Worm (Caenorhabditis elegans) whole organism, early embryonic: Measurements from ENCODE around the gene unc-130.

ENCODE experiments used
- B0310.2 ChIP-seq: sonication (generic microtip); optimal IDR thresholded peaks from 2 replicates; lab custom pipeline; 2016; ENCODE audit warnings: mild to moderate bottlenecking, missing genetic modification characterization, missing compliant biosample characterization
- F13C5.2 ChIP-seq: sonication (generic microtip); optimal IDR thresholded peaks from 2 replicates; lab custom pipeline; 2017; ENCODE audit warnings: mild to moderate bottlenecking, missing genetic modification characterization, inconsistent platforms, missing compliant biosample characterization
- aly-1 ChIP-seq: sonication (generic microtip); optimal IDR thresholded peaks from 2 replicates; lab custom pipeline; 2016; ENCODE audit warnings: missing genetic modification characterization, missing compliant biosample characterization
- ama-1 ChIP-seq: fragments of 150-350 bp; optimal IDR thresholded peaks from 2 replicates; lab custom pipeline; 2014
- ceh-13 ChIP-seq: fragments of 200-800 bp; sonication (Bioruptor generic); optimal IDR thresholded peaks from 2 replicates; lab custom pipeline; 2018; ENCODE audit warnings: mild to moderate bottlenecking, missing genetic modification characterization, missing compliant biosample characterization
- ceh-36 ChIP-seq: sonication (generic microtip); optimal IDR thresholded peaks from 2 replicates; lab custom pipeline; 2016; ENCODE audit warnings: missing genetic modification characterization, inconsistent platforms, missing compliant biosample characterization
- ets-7 ChIP-seq: sonication (generic microtip); optimal IDR thresholded peaks from 2 replicates; lab custom pipeline; 2016; ENCODE audit warnings: missing genotype, missing genetic modification characterization, missing compliant biosample characterization
- flt-1 ChIP-seq: fragments of 200-800 bp; sonication (Bioruptor generic); IDR thresholded peaks from 2 replicates; pipeline ENCODE4 v1.3.6; 2022; ENCODE audit warnings: missing genetic modification characterization, missing compliant biosample characterization
- hmbx-1 ChIP-seq: sonication (generic microtip); optimal IDR thresholded peaks from 2 replicates; lab custom pipeline; 2016; ENCODE audit warnings: mild to moderate bottlenecking, missing genetic modification characterization, missing compliant biosample characterization
- hmg-4 ChIP-seq: fragments of 200-800 bp; sonication (Bioruptor generic); optimal IDR thresholded peaks from 2 replicates; lab custom pipeline; 2018; ENCODE audit warnings: mild to moderate bottlenecking, missing genetic modification characterization, missing compliant biosample characterization
- hnd-1 ChIP-seq: sonication (generic microtip); optimal IDR thresholded peaks from 2 replicates; lab custom pipeline; 2016; ENCODE audit warnings: missing genetic modification characterization, missing compliant biosample characterization
- pes-1 ChIP-seq: fragments of 200-800 bp; sonication (Bioruptor generic); IDR thresholded peaks from 2 replicates; pipeline ENCODE4 v1.3.6; 2022; ENCODE audit warnings: missing genetic modification reagents, missing genetic modification characterization, missing compliant biosample characterization
- scrt-1 ChIP-seq: fragments of 200-800 bp; sonication (Bioruptor generic); IDR thresholded peaks from 2 replicates; pipeline ENCODE4 v1.3.6; 2022; ENCODE audit warnings: missing genetic modification characterization, missing compliant biosample characterization
- sea-1 ChIP-seq: fragments of 200-800 bp; sonication (Bioruptor generic); conservative IDR thresholded peaks from 2 replicates; pipeline ENCODE4 v1.3.6; 2022; ENCODE audit warnings: missing genetic modification characterization, missing compliant biosample characterization
- tbx-11 ChIP-seq: fragments of 200-800 bp; sonication (Bioruptor generic); IDR thresholded peaks from 2 replicates; pipeline ENCODE4 v1.3.6; 2022; ENCODE audit warnings: missing genetic modification characterization, missing compliant biosample characterization
- tbx-37 ChIP-seq: fragments of 200-800 bp; sonication (Bioruptor generic); conservative IDR thresholded peaks from 2 replicates; pipeline ENCODE4 v1.3.6; 2022; ENCODE audit warnings: missing genetic modification reagents, missing genetic modification characterization, missing compliant biosample characterization
- tra-4 ChIP-seq: sonication (generic microtip); optimal IDR thresholded peaks from 2 replicates; lab custom pipeline; 2017; ENCODE audit warnings: missing genetic modification characterization, missing compliant biosample characterization

Gene unc-130

DNA sequence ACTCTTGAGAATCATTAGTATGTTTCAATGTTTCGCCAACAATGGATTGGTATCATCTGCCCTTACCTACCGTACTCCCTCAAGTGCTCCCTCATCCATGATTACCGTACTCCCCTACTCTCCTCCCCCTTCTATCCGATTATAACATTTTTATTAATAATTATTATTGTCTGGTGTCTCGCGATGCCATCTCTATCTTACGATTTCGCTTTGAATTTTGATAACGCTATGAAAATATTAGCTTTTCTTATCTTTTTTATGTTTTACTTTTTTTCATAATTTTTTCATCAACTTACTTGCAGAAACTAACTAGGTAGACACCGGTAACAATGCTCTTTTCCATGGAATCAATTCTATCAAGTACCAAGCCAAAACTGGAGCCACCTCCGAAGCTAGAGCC is at the start of gene unc-130:
unc-130 (plus strand) TSS at position 301 of the 400 bp plus-strand sequence.
- TF ChIP-seq tra-4 (tag; lab: Kevin White, UChicago) (no peak), ama-1 (lab: Kevin White, UChicago) (no peak), flt-1 (GFP tag; lab: Robert Waterston, UW) (no peak), ceh-36 (tag; lab: Kevin White, UChicago) (no peak), B0310.2 (tag; lab: Kevin White, UChicago) (no peak), ets-7 (no peak), hmg-4 (GFP tag; lab: Kevin White, UChicago) (no peak), ceh-13 (GFP tag; lab: Kevin White, UChicago) (no peak), aly-1 (no peak), hmbx-1 (tag; lab: Kevin White, UChicago) (no peak), tbx-11 (no peak), scrt-1 (GFP tag; lab: Robert Waterston, UW) (no peak), pes-1 (GFP tag; lab: Robert Waterston, UW) (no peak), tbx-37 (GFP tag; lab: Robert Waterston, UW) (no peak)

DNA sequence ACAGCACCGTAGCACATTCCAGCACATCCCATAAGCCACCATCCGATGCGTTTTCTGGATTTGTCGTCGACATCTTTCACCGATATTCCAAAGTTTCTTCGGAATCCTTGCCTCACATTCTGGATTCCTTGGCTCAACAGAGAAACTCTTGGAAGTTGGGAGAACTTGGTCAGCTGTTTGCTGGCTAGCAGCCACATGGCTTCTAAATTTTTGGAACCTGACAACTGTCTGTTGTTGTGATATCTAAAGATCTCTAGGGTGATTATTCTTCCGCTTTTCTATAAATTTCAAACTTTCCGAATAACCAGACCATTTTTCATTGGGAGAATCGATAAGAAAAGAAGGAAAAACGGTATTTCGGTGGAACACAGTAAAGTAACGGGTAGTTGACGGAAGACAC is 47.0 kb upstream of the unc-130 start, which contains the start of gene cox-15:
cox-15 (minus strand) TSS at position 202 of the 400 bp plus-strand sequence.
- no peak for TF ChIP-seq pes-1 (GFP tag; lab: Robert Waterston, UW)
- TF ChIP-seq aly-1: no peak
- TF ChIP-seq ceh-13 (GFP tag; lab: Kevin White, UChicago): no peak
- TF ChIP-seq B0310.2 (tag; lab: Kevin White, UChicago): no peak
- no peak for TF ChIP-seq tra-4 (tag; lab: Kevin White, UChicago)
- TF ChIP-seq hmbx-1 (tag; lab: Kevin White, UChicago): no peak
- TF ChIP-seq tbx-11: no peak

DNA sequence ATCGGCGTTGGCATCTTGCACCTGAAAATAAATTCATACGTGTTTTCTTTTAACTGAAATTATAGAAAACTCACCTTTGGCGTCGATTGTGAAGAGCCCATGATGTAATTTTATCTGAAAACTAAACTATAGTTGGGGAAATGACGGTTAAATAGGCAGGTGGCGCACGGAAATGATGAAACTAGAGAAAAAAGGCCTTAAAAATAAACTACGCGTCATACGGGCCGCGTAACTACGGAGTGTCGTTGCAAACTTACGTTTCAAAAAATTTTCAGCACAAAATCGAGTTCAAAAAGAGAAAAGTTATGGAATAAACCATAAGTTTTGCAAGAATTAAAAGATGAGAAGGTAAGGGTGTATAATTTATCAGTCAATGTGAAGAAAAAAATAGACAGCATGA is 45.5 kb upstream of the unc-130 start, which contains the start of gene cchl-1:
cchl-1 (minus strand) TSS at position 114 of the 400 bp plus-strand sequence.
- TF ChIP-seq scrt-1 (GFP tag; lab: Robert Waterston, UW): no peak
- no peak for TF ChIP-seq ceh-36 (tag; lab: Kevin White, UChicago)
- no peak for TF ChIP-seq hnd-1 (tag; lab: Kevin White, UChicago)
- TF ChIP-seq ama-1 (lab: Kevin White, UChicago): peak; percentile 2
- no peak for TF ChIP-seq tbx-11
- TF ChIP-seq flt-1 (GFP tag; lab: Robert Waterston, UW): no peak
- no peak for TF ChIP-seq aly-1
- TF ChIP-seq tbx-37 (GFP tag; lab: Robert Waterston, UW): no peak
- no peak for TF ChIP-seq ceh-13 (GFP tag; lab: Kevin White, UChicago)

ce11 chrII:11237099-11237498 is 44.7 kb upstream of the unc-130 start, which contains the start of gene fndc-1:
Gene fndc-1, minus strand, starts transcription at chrII:11237325.
- no peak for TF ChIP-seq ets-7
- no peak for TF ChIP-seq pes-1 (GFP tag; lab: Robert Waterston, UW)
- no peak for TF ChIP-seq B0310.2 (tag; lab: Kevin White, UChicago)
- TF ChIP-seq flt-1 (GFP tag; lab: Robert Waterston, UW): no peak
- TF ChIP-seq sea-1: no peak
- no peak for TF ChIP-seq scrt-1 (GFP tag; lab: Robert Waterston, UW)
- TF ChIP-seq ceh-13 (GFP tag; lab: Kevin White, UChicago): no peak
- TF ChIP-seq tbx-11: no peak

- TF ChIP-seq F13C5.2 (tag; lab: Kevin White, UChicago) (no peak), sea-1 (no peak), hmbx-1 (tag; lab: Kevin White, UChicago) (no peak), tbx-37 (GFP tag; lab: Robert Waterston, UW) (no peak), ceh-13 (GFP tag; lab: Kevin White, UChicago) (no peak), hmg-4 (GFP tag; lab: Kevin White, UChicago) (no peak)
These were observed 42.7 kb upstream of the unc-130 start, which contains the start of the genes rpn-9 and T06D8.9 for ce11 chrII:11238869-11239647. Gene rpn-9, minus strand, starts transcription at chrII:11238919. Gene T06D8.9, plus strand, starts transcription at chrII:11239597.

DNA sequence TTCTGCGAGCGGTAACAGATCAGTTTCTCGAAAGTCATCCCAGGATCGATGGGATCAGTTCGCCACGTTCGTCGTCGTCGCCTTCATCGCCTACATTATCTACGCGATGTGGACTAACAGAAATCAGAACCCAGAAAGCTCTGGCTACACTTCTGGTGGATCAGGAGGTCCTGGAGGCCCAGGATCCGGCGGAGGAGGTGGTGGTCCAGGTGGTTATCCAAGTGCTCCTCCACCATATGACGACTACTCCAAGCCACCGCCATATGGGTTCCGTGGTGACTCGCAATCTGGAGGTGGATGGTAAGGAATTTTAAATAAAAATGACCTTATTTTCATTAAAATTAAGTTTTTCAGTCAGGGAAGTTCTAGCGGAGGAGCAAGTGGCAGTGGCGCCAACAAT is 41.6 kb upstream of the unc-130 start:
- no peak for TF ChIP-seq hmg-4 (GFP tag; lab: Kevin White, UChicago)
- no peak for TF ChIP-seq ama-1 (lab: Kevin White, UChicago)
- TF ChIP-seq flt-1 (GFP tag; lab: Robert Waterston, UW): no peak
- TF ChIP-seq B0310.2 (tag; lab: Kevin White, UChicago): no peak
- TF ChIP-seq sea-1: no peak
- no peak for TF ChIP-seq F13C5.2 (tag; lab: Kevin White, UChicago)
- no peak for TF ChIP-seq ceh-36 (tag; lab: Kevin White, UChicago)
- no peak for TF ChIP-seq pes-1 (GFP tag; lab: Robert Waterston, UW)
- no peak for TF ChIP-seq scrt-1 (GFP tag; lab: Robert Waterston, UW)
- TF ChIP-seq hnd-1 (tag; lab: Kevin White, UChicago): no peak
- no peak for TF ChIP-seq ets-7
- TF ChIP-seq tbx-37 (GFP tag; lab: Robert Waterston, UW): no peak
- TF ChIP-seq hmbx-1 (tag; lab: Kevin White, UChicago): no peak
- TF ChIP-seq aly-1: no peak
- TF ChIP-seq tra-4 (tag; lab: Kevin White, UChicago): no peak
- TF ChIP-seq tbx-11: no peak
- no peak for TF ChIP-seq ceh-13 (GFP tag; lab: Kevin White, UChicago)

DNA sequence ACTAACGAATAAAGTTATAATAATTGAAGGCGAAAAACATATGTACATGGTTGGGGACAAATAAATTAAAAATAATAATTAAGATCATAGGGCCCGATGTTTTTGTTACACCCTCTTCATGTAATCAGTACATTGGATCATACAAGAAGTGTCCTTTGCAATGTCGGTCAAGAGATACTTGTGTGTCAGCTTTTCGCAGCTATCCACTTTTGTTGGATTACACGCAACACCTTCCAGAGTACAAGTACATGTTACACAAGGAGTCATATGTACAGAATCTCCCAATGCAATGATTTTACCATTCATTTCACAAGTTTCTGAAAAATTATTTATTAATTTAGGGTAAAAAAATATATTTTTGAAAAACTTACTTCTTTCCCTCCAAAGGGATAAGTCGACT is 40.8 kb upstream of the unc-130 start:
- TF ChIP-seq B0310.2 (tag; lab: Kevin White, UChicago): no peak
- TF ChIP-seq hnd-1 (tag; lab: Kevin White, UChicago): no peak
- no peak for TF ChIP-seq pes-1 (GFP tag; lab: Robert Waterston, UW)
- no peak for TF ChIP-seq aly-1
- no peak for TF ChIP-seq sea-1
- TF ChIP-seq ceh-36 (tag; lab: Kevin White, UChicago): no peak
- TF ChIP-seq tbx-37 (GFP tag; lab: Robert Waterston, UW): no peak
- no peak for TF ChIP-seq F13C5.2 (tag; lab: Kevin White, UChicago)
